Worm (Caenorhabditis elegans) whole organism, late embryonic: ENCODE results near the gene F22F7.7.

Experiments used
- K02D7.2 ChIP-seq: sonication (generic microtip); optimal IDR thresholded peaks from 2 replicates; lab custom pipeline; 2017; ENCODE audit warnings: mild to moderate bottlenecking, missing genetic modification characterization, missing compliant biosample characterization
- Y22D7AL.16 ChIP-seq: sonication (generic microtip); optimal IDR thresholded peaks from 2 replicates; lab custom pipeline; 2016; ENCODE audit warnings: missing genetic modification characterization, missing compliant biosample characterization
- ama-1 ChIP-seq: fragments of 150-350 bp; optimal IDR thresholded peaks from 2 replicates; lab custom pipeline; 2014
- ceh-30 ChIP-seq: fragments of 150-350 bp; optimal IDR thresholded peaks from 2 replicates; lab custom pipeline; 2014; ENCODE audit warnings: missing biosample characterization, missing genetic modification characterization
- elt-2 ChIP-seq: sonication (generic microtip); optimal IDR thresholded peaks from 2 replicates; lab custom pipeline; 2016; ENCODE audit warnings: missing genetic modification reagents, missing genetic modification characterization, missing compliant biosample characterization
- pqm-1 ChIP-seq: sonication (generic microtip); optimal IDR thresholded peaks from 2 replicates; lab custom pipeline; 2016; ENCODE audit warnings: missing genetic modification characterization, missing compliant biosample characterization
- sox-4 ChIP-seq: sonication (generic microtip); optimal IDR thresholded peaks from 2 replicates; lab custom pipeline; 2017; ENCODE audit warnings: mild to moderate bottlenecking, missing genetic modification characterization, inconsistent platforms, missing compliant biosample characterization
- ttx-3 ChIP-seq: sonication (generic microtip); optimal IDR thresholded peaks from 2 replicates; lab custom pipeline; 2016; ENCODE audit warnings: missing genetic modification reagents, missing genetic modification characterization, missing compliant biosample characterization

DNA sequence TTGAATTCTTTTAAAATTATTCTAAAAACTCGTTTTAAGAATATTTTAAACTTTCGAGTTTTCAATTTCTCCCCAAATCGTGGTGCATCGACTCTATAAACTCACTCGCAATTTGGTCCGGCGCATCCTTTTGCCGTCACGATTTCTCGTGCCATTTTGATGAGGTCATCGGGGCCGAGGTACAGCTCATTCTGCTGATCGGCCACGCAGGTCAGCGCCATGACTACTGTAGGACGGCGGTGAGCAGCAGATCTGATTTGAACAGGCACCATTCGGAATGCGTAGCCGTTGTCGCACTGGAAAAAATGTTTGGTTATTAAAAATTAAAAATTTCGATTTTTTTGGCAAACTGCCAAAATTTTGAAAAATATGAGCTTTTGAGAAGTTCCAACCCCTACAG is 7.2 kb downstream of the F22F7.7 start:
- TF ChIP-seq ceh-30, result no peak
- no peak for TF ChIP-seq K02D7.2 (tag; lab: Kevin White, UChicago)
- no peak for TF ChIP-seq ttx-3 (tag; lab: Kevin White, UChicago)
- TF ChIP-seq elt-2 (tag; lab: Kevin White, UChicago), result no peak
- TF ChIP-seq pqm-1 (tag; lab: Kevin White, UChicago), result no peak
- no peak for TF ChIP-seq Y22D7AL.16 (tag; lab: Kevin White, UChicago)
- no peak for TF ChIP-seq ama-1
- TF ChIP-seq sox-4 (tag; lab: Kevin White, UChicago), result no peak
